Fruit fly (Drosophila melanogaster) Kc167 (cell line): ENCODE results near the gene CG14316.

Experiments used
- Myc ChIP-seq: fragments of >200 bp; optimal IDR thresholded peaks from 2 replicates; lab custom pipeline; 2017; ENCODE audit warnings: missing external identifiers
- h ChIP-seq: fragments of >200 bp; optimal IDR thresholded peaks from 3 replicates; lab custom pipeline; 2018; ENCODE audit warnings: missing external identifiers
- psq ChIP-seq: fragments of >200 bp; optimal IDR thresholded peaks from 2 replicates; lab custom pipeline; 2017; ENCODE audit warnings: missing external identifiers
- ttk ChIP-seq: sonication (Bioruptor generic); optimal IDR thresholded peaks from 2 replicates; lab custom pipeline; 2017; ENCODE audit warnings: missing external identifiers

- TF ChIP-seq psq (lab: Kevin White, UChicago) = no peak
- TF ChIP-seq Myc = no peak
- TF ChIP-seq ttk (lab: Kevin White, UChicago) = no peak
- no peak for TF ChIP-seq h (lab: Kevin White, UChicago)
These were observed 43.4 kb downstream of the CG14316 start for dm6 chr3R:18195295-18195694.
